Fruit fly (Drosophila melanogaster): ENCODE results near the gene CG11889.

CG11889 gene

dm6 chr3R:25265589-25266201, 4.3 kb upstream of the CG11889 start, which contains the start of the genes GlnRS and RIOK2 (continued):
- TF ChIP-seq ssp (GFP tag; IDR thresholded peaks at IDR 0.05), result peak; percentile 100
- TF ChIP-seq CG34376 (GFP tag; optimal IDR thresholded peaks at IDR 0.05), result no peak
- no peak for TF ChIP-seq maf-S (GFP tag; optimal IDR thresholded peaks at IDR 0.05)
- no peak for TF ChIP-seq CoRest (tag; optimal IDR thresholded peaks at IDR 0.05)
- no peak for TF ChIP-seq CG30431 (GFP tag; optimal IDR thresholded peaks at IDR 0.05)
- TF ChIP-seq fd102C (GFP tag; optimal IDR thresholded peaks at IDR 0.05), result no peak
- peak; percentile 94 for TF ChIP-seq Scr (GFP tag; IDR thresholded peaks at IDR 0.05; ENCODE audit: partially characterized antibody)
- no peak for TF ChIP-seq Fer1 (GFP tag; optimal IDR thresholded peaks at IDR 0.05)
- peak; percentile 75; the same call in 1 of the 2 replicates for TF ChIP-seq nerfin-2 (GFP tag; IDR thresholded peaks at IDR 0.05; ENCODE audit: partially characterized antibody)
- no peak for TF ChIP-seq CG3726 (GFP tag; IDR thresholded peaks at IDR 0.05)
- peak in 1 of 3 experiments; percentile 100 for TF ChIP-seq lola (GFP tag; optimal IDR thresholded peaks at IDR 0.05)
- TF ChIP-seq CG2120 (GFP tag; optimal IDR thresholded peaks at IDR 0.05), result peak; percentile 2
- TF ChIP-seq CG11560 (tag; IDR thresholded peaks at IDR 0.05), result no peak
- TF ChIP-seq CG13296 (GFP tag; optimal IDR thresholded peaks at IDR 0.05), result no peak
- TF ChIP-seq BEAF-32 (GFP tag; optimal IDR thresholded peaks at IDR 0.05), result peak; percentile 97
- no peak for TF ChIP-seq salm (tag; optimal IDR thresholded peaks at IDR 0.05)
- no peak for TF ChIP-seq CG12071 (GFP tag; optimal IDR thresholded peaks at IDR 0.05)
- TF ChIP-seq CG14667 (GFP tag; IDR thresholded peaks at IDR 0.05), result no peak
- TF ChIP-seq pita (GFP tag; optimal IDR thresholded peaks at IDR 0.05), result no peak
- no peak for TF ChIP-seq Optix (GFP tag; IDR thresholded peaks at IDR 0.05)
- TF ChIP-seq dimm (GFP tag; IDR thresholded peaks at IDR 0.05), result no peak
- peak; percentile 28 for TF ChIP-seq twi (tag; optimal IDR thresholded peaks at IDR 0.05)
- TF ChIP-seq Hr51 (GFP tag; optimal IDR thresholded peaks at IDR 0.05), result no peak
- peak; percentile 93 for TF ChIP-seq CG7963 (GFP tag; IDR thresholded peaks at IDR 0.05; ENCODE audit: partially characterized antibody)
- TF ChIP-seq Oli (tag; optimal IDR thresholded peaks at IDR 0.05), result no peak
- TF ChIP-seq pum (GFP tag; optimal IDR thresholded peaks at IDR 0.05), result no peak
- TF ChIP-seq schlank (tag; optimal IDR thresholded peaks at IDR 0.05), result no peak
- TF ChIP-seq wdn (GFP tag; IDR thresholded peaks at IDR 0.05), result no peak
- TF ChIP-seq CG17328 (GFP tag; IDR thresholded peaks at IDR 0.05), result no peak
- peak; percentile 6 for TF ChIP-seq CG30403 (GFP tag; optimal IDR thresholded peaks at IDR 0.05)
- no peak for TF ChIP-seq org-1 (GFP tag; optimal IDR thresholded peaks at IDR 0.05)
- no peak for TF ChIP-seq CG7928 (GFP tag; optimal IDR thresholded peaks at IDR 0.05)
- peak; percentile 14 for TF ChIP-seq CG13424 (tag; optimal IDR thresholded peaks at IDR 0.05)
- TF ChIP-seq Pdp1 (GFP tag; optimal IDR thresholded peaks at IDR 0.05), result no peak
- peak; percentile 8; the same call in 1 of the 2 replicates for TF ChIP-seq vvl (GFP tag; IDR thresholded peaks at IDR 0.05)
- no peak for TF ChIP-seq CG17568 (GFP tag; optimal IDR thresholded peaks at IDR 0.05)
- no peak for TF ChIP-seq CG1233 (GFP tag; optimal IDR thresholded peaks at IDR 0.05)
- no peak for TF ChIP-seq CkIIα-i1 (GFP tag; IDR thresholded peaks at IDR 0.05)
- TF ChIP-seq mld (GFP tag; IDR thresholded peaks at IDR 0.05; ENCODE audit: partially characterized antibody), result peak; percentile 91
- TF ChIP-seq CG12236 (GFP tag; optimal IDR thresholded peaks at IDR 0.05), result no peak
- no peak for TF ChIP-seq tup (GFP tag; optimal IDR thresholded peaks at IDR 0.05)
- peak; percentile 7 for TF ChIP-seq grn (GFP tag; optimal IDR thresholded peaks at IDR 0.05)
- TF ChIP-seq Vsx1 (GFP tag; optimal IDR thresholded peaks at IDR 0.05), result no peak
- TF ChIP-seq Stat92E (GFP tag; optimal IDR thresholded peaks at IDR 0.05), result peak in 1 of 3 experiments; percentile 12
- TF ChIP-seq ranshi (GFP tag; IDR thresholded peaks at IDR 0.05), result no peak
- no peak for TF ChIP-seq CG6654 (GFP tag; optimal IDR thresholded peaks at IDR 0.05)
- peak; percentile 96 for TF ChIP-seq cwo (GFP tag; optimal IDR thresholded peaks at IDR 0.05)
- no peak for TF ChIP-seq tx (GFP tag; optimal IDR thresholded peaks at IDR 0.05)
- no peak for TF ChIP-seq CG8089 (GFP tag; optimal IDR thresholded peaks at IDR 0.05)
